Worm (Caenorhabditis elegans) whole organism, young adult: ENCODE measurements around the gene F46C5.10.

ENCODE experiments used
- B0336.3 ChIP-seq: fragments of 200-800 bp; sonication (Bioruptor generic); IDR thresholded peaks from 2 replicates; pipeline ENCODE4 v1.3.6; 2022; ENCODE audit warnings: missing genetic modification characterization, missing compliant biosample characterization
- C17E4.6 ChIP-seq: fragments of 200-800 bp; sonication (Bioruptor generic); IDR thresholded peaks from 2 replicates; pipeline ENCODE4 v1.3.6; 2022; ENCODE audit warnings: missing genetic modification reagents, missing genetic modification characterization, missing compliant biosample characterization
- K12H6.12 ChIP-seq: fragments of 200-800 bp; sonication (Bioruptor generic); optimal IDR thresholded peaks from 2 replicates; lab custom pipeline; 2018; ENCODE audit warnings: mild to moderate bottlenecking, missing genetic modification characterization, missing compliant biosample characterization
- Y79H2A.3 ChIP-seq: fragments of 200-800 bp; sonication (Bioruptor generic); conservative IDR thresholded peaks from 2 replicates; pipeline ENCODE4 v1.3.6; 2022; ENCODE audit warnings: missing genetic modification reagents, missing genetic modification characterization, missing compliant biosample characterization
- Y95B8A.8 ChIP-seq: fragments of 200-800 bp; sonication (Bioruptor generic); IDR thresholded peaks from 2 replicates; pipeline ENCODE4 v1.3.6; 2022; ENCODE audit warnings: missing genetic modification reagents, missing genetic modification characterization, missing compliant biosample characterization
- ama-1 ChIP-seq, 3 experiments: fragments of 150-350 bp in 1 of 3; sonication (generic microtip) in 2 of 3; optimal IDR thresholded peaks; 2 replicates each; lab custom pipeline; 2014 to 2018; ENCODE audit warnings: missing biosample characterization in 2 of 3, missing genetic modification characterization in 2 of 3, missing genetic modification reagents in 2 of 3
- atf-7 ChIP-seq: sonication (generic microtip); optimal IDR thresholded peaks from 2 replicates; lab custom pipeline; 2017; ENCODE audit warnings: mild to moderate bottlenecking, missing genetic modification characterization, missing compliant biosample characterization
- cebp-1 ChIP-seq, 2 experiments: fragments of 200-800 bp in 1 of 2; sonication (Bioruptor generic) in 1 of 2; sonication (generic microtip) in 1 of 2; IDR thresholded peaks in 1 of 2; optimal IDR thresholded peaks in 1 of 2; 2 replicates each; pipeline versions ENCODE4 v1.3.6 to Lab custom; 2017 to 2022; ENCODE audit warnings: missing compliant biosample characterization in 2 of 2, missing genetic modification characterization in 2 of 2, mild to moderate bottlenecking in 1 of 2, missing genetic modification reagents in 1 of 2, moderate library complexity in 1 of 2
- cebp-2 ChIP-seq: fragments of 200-800 bp; sonication (Bioruptor generic); IDR thresholded peaks from 2 replicates; pipeline ENCODE4 v1.3.6; 2022; ENCODE audit warnings: missing genetic modification characterization, missing compliant biosample characterization
- ekl-4 ChIP-seq: fragments of 200-800 bp; sonication (Bioruptor generic); IDR thresholded peaks from 2 replicates; pipeline ENCODE4 v1.3.6; 2022; ENCODE audit warnings: missing genetic modification reagents, missing genetic modification characterization, missing compliant biosample characterization
- let-526 ChIP-seq: fragments of 200-800 bp; sonication (Bioruptor generic); IDR thresholded peaks from 2 replicates; pipeline ENCODE4 v1.3.6; 2022; ENCODE audit warnings: missing genetic modification reagents, missing genetic modification characterization, missing compliant biosample characterization
- lin-35 ChIP-seq, 3 experiments: fragments of 150-350 bp in 2 of 3; sonication (generic microtip) in 1 of 3; optimal IDR thresholded peaks; 2 replicates each; lab custom pipeline; 2014 to 2018; ENCODE audit warnings: missing biosample characterization in 3 of 3, missing genetic modification characterization in 3 of 3, missing genetic modification reagents in 3 of 3
- lin-40 ChIP-seq: sonication (generic microtip); optimal IDR thresholded peaks from 2 replicates; lab custom pipeline; 2016; ENCODE audit warnings: missing genetic modification characterization, mild to moderate bottlenecking, missing compliant biosample characterization, missing genotype, missing genetic modification reagents
- lsl-1 ChIP-seq: fragments of 200-800 bp; sonication (Bioruptor generic); optimal IDR thresholded peaks from 2 replicates; lab custom pipeline; 2018; ENCODE audit warnings: mild to moderate bottlenecking, missing genetic modification characterization, moderate library complexity, missing compliant biosample characterization
- madf-8 ChIP-seq: fragments of 200-800 bp; sonication (Bioruptor generic); conservative IDR thresholded peaks from 2 replicates; pipeline ENCODE4 v1.3.6; 2022; ENCODE audit warnings: missing genetic modification reagents, missing genetic modification characterization, missing compliant biosample characterization
- mel-28 ChIP-seq: sonication (generic microtip); optimal IDR thresholded peaks from 2 replicates; lab custom pipeline; 2016; ENCODE audit warnings: borderline replicate concordance, mild to moderate bottlenecking, missing genetic modification characterization, missing compliant biosample characterization
- nfya-1 ChIP-seq: sonication (generic microtip); optimal IDR thresholded peaks from 2 replicates; lab custom pipeline; 2017; ENCODE audit warnings: antibody characterized with exemption, missing compliant biosample characterization, missing genetic modification characterization, borderline replicate concordance; ENCODE audit not compliant: insufficient read depth
- nfya-2 ChIP-seq: fragments of 200-800 bp; sonication (Bioruptor generic); IDR thresholded peaks from 2 replicates; pipeline ENCODE4 v1.3.6; 2022; ENCODE audit warnings: missing genetic modification reagents, missing genetic modification characterization, missing compliant biosample characterization
- nhr-120 ChIP-seq: fragments of 200-800 bp; sonication (Bioruptor generic); IDR thresholded peaks from 2 replicates; pipeline ENCODE4 v1.3.6; 2022; ENCODE audit warnings: missing genetic modification characterization, missing compliant biosample characterization
- nhr-27 ChIP-seq: fragments of 200-800 bp; sonication (Bioruptor generic); optimal IDR thresholded peaks from 2 replicates; lab custom pipeline; 2018; ENCODE audit warnings: mild to moderate bottlenecking, missing genetic modification characterization, moderate library complexity, missing compliant biosample characterization
- rcor-1 ChIP-seq: fragments of 200-800 bp; sonication (Bioruptor generic); IDR thresholded peaks from 2 replicates; pipeline ENCODE4 v1.3.6; 2022; ENCODE audit warnings: missing genetic modification reagents, missing genetic modification characterization, missing compliant biosample characterization
- rec-8 ChIP-seq, 2 experiments: sonication (generic microtip); optimal IDR thresholded peaks; 2 replicates each; lab custom pipeline; 2016; ENCODE audit warnings: mild to moderate bottlenecking in 2 of 2, missing genetic modification characterization in 2 of 2, missing genetic modification reagents in 2 of 2, missing genotype in 2 of 2, missing biosample characterization in 1 of 2, missing compliant biosample characterization in 1 of 2, moderate library complexity in 1 of 2
- repo-1 ChIP-seq: sonication (generic microtip); optimal IDR thresholded peaks from 2 replicates; lab custom pipeline; 2017; ENCODE audit warnings: mild to moderate bottlenecking, missing genetic modification characterization, missing compliant biosample characterization
- snpc-1.1 ChIP-seq: sonication (generic microtip); optimal IDR thresholded peaks from 2 replicates; lab custom pipeline; 2017; ENCODE audit warnings: missing genetic modification characterization, mild to moderate bottlenecking, missing compliant biosample characterization, antibody characterized with exemption, moderate library complexity, missing genotype, missing genetic modification reagents; ENCODE audit not compliant: insufficient read depth
- snpc-1.3 ChIP-seq: sonication (generic microtip); optimal IDR thresholded peaks from 2 replicates; lab custom pipeline; 2017; ENCODE audit warnings: missing genetic modification characterization, mild to moderate bottlenecking, missing compliant biosample characterization, antibody characterized with exemption, moderate library complexity, missing genotype, missing genetic modification reagents; ENCODE audit not compliant: insufficient read depth
- somi-1 ChIP-seq: fragments of 200-800 bp; sonication (Bioruptor generic); optimal IDR thresholded peaks from 2 replicates; lab custom pipeline; 2018; ENCODE audit warnings: mild to moderate bottlenecking, missing genetic modification characterization, missing compliant biosample characterization
- sptf-2 ChIP-seq: fragments of 200-800 bp; sonication (Bioruptor generic); optimal IDR thresholded peaks from 2 replicates; lab custom pipeline; 2018; ENCODE audit warnings: mild to moderate bottlenecking, missing genetic modification characterization, missing compliant biosample characterization
- unc-130 ChIP-seq: sonication (generic microtip); optimal IDR thresholded peaks from 2 replicates; lab custom pipeline; 2016; ENCODE audit warnings: missing genetic modification reagents, missing genetic modification characterization, missing compliant biosample characterization
- ztf-18 ChIP-seq: sonication (generic microtip); optimal IDR thresholded peaks from 2 replicates; lab custom pipeline; 2016; ENCODE audit warnings: missing genotype, mild to moderate bottlenecking, missing genetic modification characterization, missing compliant biosample characterization
- ztf-25 ChIP-seq: fragments of 200-800 bp; sonication (Bioruptor generic); IDR thresholded peaks from 2 replicates; pipeline ENCODE4 v1.3.6; 2022; ENCODE audit warnings: missing genetic modification reagents, missing genetic modification characterization, missing compliant biosample characterization
- ztf-26 ChIP-seq: sonication (generic microtip); optimal IDR thresholded peaks from 2 replicates; lab custom pipeline; 2017; ENCODE audit warnings: missing genetic modification characterization, missing compliant biosample characterization

F46C5.10 gene

ce11 chrII:8817225-8817624 lies 1.6 kb downstream of the F46C5.10 start:
- TF ChIP-seq somi-1, result no peak
- peak; percentile 58 for TF ChIP-seq ztf-26 (tag; lab: Kevin White, UChicago)
- TF ChIP-seq repo-1 (tag; lab: Kevin White, UChicago), result peak; percentile 26

DNA sequence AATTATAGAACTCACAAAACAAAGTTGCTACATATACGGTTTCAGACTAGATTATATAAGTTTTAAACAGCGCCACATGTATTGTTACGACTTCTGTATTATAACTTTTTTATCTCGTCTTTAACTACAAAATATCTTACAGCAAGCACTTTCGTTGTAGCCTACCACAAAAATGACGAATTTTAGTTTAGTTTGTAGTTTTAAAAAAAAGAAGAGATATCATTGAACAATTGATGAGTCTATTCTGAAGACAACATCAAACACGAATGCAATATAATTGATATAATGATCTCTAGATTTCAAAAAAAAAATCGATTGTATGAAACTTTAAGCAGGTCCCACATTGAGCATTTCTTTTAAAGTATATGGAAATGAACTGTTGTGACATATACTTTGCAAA lies 4.6 kb downstream of the F46C5.10 start:
- no peak for TF ChIP-seq unc-130 (GFP tag; lab: Kevin White, UChicago)
- TF ChIP-seq rcor-1 (GFP tag; lab: Robert Waterston, UW), result no peak
- no peak for TF ChIP-seq nhr-27 (tag; lab: Kevin White, UChicago)
- no peak for TF ChIP-seq cebp-2 (GFP tag; lab: Robert Waterston, UW)
- TF ChIP-seq mel-28 (tag; lab: Kevin White, UChicago), result no peak
- no peak for TF ChIP-seq nhr-120 (GFP tag; lab: Robert Waterston, UW)
- no peak for TF ChIP-seq nfya-1
- TF ChIP-seq madf-8 (GFP tag; lab: Robert Waterston, UW), result no peak
- TF ChIP-seq snpc-1.3 (tag; lab: Kevin White, UChicago), result no peak
- TF ChIP-seq lsl-1, result no peak

DNA sequence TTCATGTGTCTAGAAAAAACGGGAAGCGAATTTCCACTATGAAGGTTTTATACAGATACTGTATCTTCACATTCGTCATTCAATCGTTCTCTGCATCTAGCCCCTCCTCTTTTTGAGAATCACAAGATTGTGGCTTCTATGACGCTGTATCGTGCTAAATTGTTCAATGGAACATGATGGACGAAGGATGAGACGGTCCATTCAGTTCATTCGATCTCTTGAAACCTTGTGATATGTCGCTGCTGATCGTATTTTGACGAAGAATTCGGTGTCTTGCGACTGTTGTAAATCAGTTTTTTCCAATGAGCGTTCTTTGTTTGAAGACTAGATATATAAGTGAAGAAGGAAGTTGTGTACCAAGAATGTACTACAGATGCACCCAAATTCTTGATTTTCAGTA lies 5.2 kb downstream of the F46C5.10 start:
- TF ChIP-seq lin-40 (peak; percentile 5), nfya-2 (GFP tag; lab: Robert Waterston, UW) (no peak), somi-1 (peak; percentile 66), snpc-1.1 (tag; lab: Kevin White, UChicago) (no peak)

ce11 chrII:8812346-8812745 lies 6.5 kb downstream of the F46C5.10 start:
- TF ChIP-seq K12H6.12 (tag; lab: Kevin White, UChicago) (no peak), ztf-18 (no peak), sptf-2 (no peak), ekl-4 (GFP tag; lab: Robert Waterston, UW) (0 out of 2 replicates have a peak, but pooled peaks have one; percentile 39), ztf-25 (no peak), cebp-1 (GFP tag; IDR thresholded peaks at IDR 0.05; lab: Robert Waterston, UW) (no peak), cebp-1 (tag; optimal IDR thresholded peaks at IDR 0.05; lab: Kevin White, UChicago) (no peak), B0336.3 (peak; percentile 31; the same call in 1 of the 2 replicates)

ce11 chrII:8811825-8812224 lies 7.0 kb downstream of the F46C5.10 start:
- TF ChIP-seq ama-1 (optimal IDR thresholded peaks at IDR 0.05; lab: Kevin White, UChicago) (peak; percentile 72), ama-1 (GFP tag; optimal IDR thresholded peaks at IDR 0.05; lab: Kevin White, UChicago) (no peak), lin-35 (GFP tag; optimal IDR thresholded peaks at IDR 0.05; lab: Kevin White, UChicago) (no peak), let-526 (no peak), Y79H2A.3 (GFP tag; lab: Robert Waterston, UW) (no peak), atf-7 (tag; lab: Kevin White, UChicago) (no peak), rec-8 (tag; optimal IDR thresholded peaks at IDR 0.05; lab: Kevin White, UChicago) (no peak), C17E4.6 (GFP tag; lab: Robert Waterston, UW) (no peak), Y95B8A.8 (no peak)
- TF ChIP-seq, all 124 proteins: peak for 1
